Worm (Caenorhabditis elegans) whole organism, L4 larva: ENCODE data around the gene Y41C4A.7.

Source experiments
- D1046.2 ChIP-seq: fragments of 200-800 bp; sonication (Bioruptor generic); IDR thresholded peaks from 2 replicates; pipeline ENCODE4 v1.3.6; 2022; ENCODE audit warnings: missing genetic modification characterization, missing compliant biosample characterization
- T26A8.4 ChIP-seq: fragments of 200-800 bp; sonication (Bioruptor generic); IDR thresholded peaks from 2 replicates; pipeline ENCODE4 v1.3.6; 2022; ENCODE audit warnings: missing genetic modification characterization, missing compliant biosample characterization
- Y105C5A.15 ChIP-seq: fragments of 200-800 bp; sonication (Bioruptor generic); IDR thresholded peaks from 2 replicates; pipeline ENCODE4 v1.3.6; 2022; ENCODE audit warnings: missing genetic modification characterization, missing compliant biosample characterization
- Y48G9A.11 ChIP-seq: fragments of 200-800 bp; sonication (Bioruptor generic); IDR thresholded peaks from 2 replicates; pipeline ENCODE4 v1.3.6; 2022; ENCODE audit warnings: missing genetic modification reagents, missing genetic modification characterization, missing compliant biosample characterization
- ZK337.2 ChIP-seq: fragments of 200-800 bp; sonication (Bioruptor generic); IDR thresholded peaks from 2 replicates; pipeline ENCODE4 v1.3.6; 2022; ENCODE audit warnings: missing genetic modification reagents, missing genetic modification characterization, missing compliant biosample characterization
- aly-2 ChIP-seq: sonication (generic microtip); optimal IDR thresholded peaks from 2 replicates; lab custom pipeline; 2018; ENCODE audit warnings: missing biosample characterization, missing genetic modification characterization
- ama-1 ChIP-seq: fragments of 150-350 bp; optimal IDR thresholded peaks from 2 replicates; lab custom pipeline; 2014; ENCODE audit warnings: inconsistent platforms, mixed read lengths
- ceh-20 ChIP-seq: fragments of 200-800 bp; sonication (Bioruptor generic); IDR thresholded peaks from 2 replicates; pipeline ENCODE4 v1.3.6; 2022; ENCODE audit warnings: missing genetic modification reagents, missing genetic modification characterization, missing compliant biosample characterization
- ceh-44 ChIP-seq: fragments of 200-800 bp; sonication (Bioruptor generic); IDR thresholded peaks from 2 replicates; pipeline ENCODE4 v1.3.6; 2022; ENCODE audit warnings: missing genetic modification reagents, missing genetic modification characterization, missing compliant biosample characterization
- ceh-62 ChIP-seq: sonication (generic microtip); optimal IDR thresholded peaks from 2 replicates; lab custom pipeline; 2017; ENCODE audit warnings: missing biosample characterization, missing genetic modification characterization
- ceh-82 ChIP-seq: sonication (generic microtip); optimal IDR thresholded peaks from 2 replicates; lab custom pipeline; 2017; ENCODE audit warnings: missing biosample characterization, missing genetic modification characterization
- cey-2 ChIP-seq: sonication (generic microtip); optimal IDR thresholded peaks from 3 replicates; lab custom pipeline; 2017; ENCODE audit warnings: missing genetic modification characterization, mild to moderate bottlenecking, missing compliant biosample characterization, antibody characterized with exemption, borderline replicate concordance; ENCODE audit not compliant: insufficient read depth
- ctbp-1 ChIP-seq: fragments of 200-800 bp; sonication (Bioruptor generic); IDR thresholded peaks from 2 replicates; pipeline ENCODE4 v1.3.6; 2022; ENCODE audit warnings: missing genetic modification reagents, missing genetic modification characterization, missing compliant biosample characterization
- daf-16 ChIP-seq, 3 experiments: sonication (generic microtip); optimal IDR thresholded peaks; 2 replicates each; lab custom pipeline; 2016 to 2017; ENCODE audit warnings: missing genetic modification characterization in 3 of 3, missing genetic modification reagents in 3 of 3, mild to moderate bottlenecking in 2 of 3, missing compliant biosample characterization in 2 of 3, missing biosample characterization in 1 of 3, moderate library complexity in 1 of 3
- daf-8 ChIP-seq: fragments of 200-800 bp; sonication (Bioruptor generic); IDR thresholded peaks from 2 replicates; pipeline ENCODE4 v1.3.6; 2022; ENCODE audit warnings: missing genetic modification characterization, missing compliant biosample characterization
- dmd-6 ChIP-seq: fragments of 200-800 bp; sonication (Bioruptor generic); IDR thresholded peaks from 2 replicates; pipeline ENCODE4 v1.3.6; 2022; ENCODE audit warnings: missing genetic modification reagents, missing genetic modification characterization, missing compliant biosample characterization
- dpl-1 ChIP-seq: fragments of 150-350 bp; optimal IDR thresholded peaks from 2 replicates; lab custom pipeline; 2014; ENCODE audit warnings: missing biosample characterization, missing genetic modification reagents, missing genetic modification characterization
- duxl-1 ChIP-seq: sonication (generic microtip); optimal IDR thresholded peaks from 2 replicates; lab custom pipeline; 2016; ENCODE audit warnings: mild to moderate bottlenecking, missing genetic modification characterization, moderate library complexity, missing compliant biosample characterization; ENCODE audit not compliant: poor library complexity
- egl-43 ChIP-seq: fragments of 200-800 bp; sonication (Bioruptor generic); IDR thresholded peaks from 2 replicates; pipeline ENCODE4 v1.3.6; 2022; ENCODE audit warnings: missing genetic modification reagents, missing genetic modification characterization, missing compliant biosample characterization
- gei-8 ChIP-seq: fragments of 200-800 bp; sonication (Bioruptor generic); optimal IDR thresholded peaks from 2 replicates; lab custom pipeline; 2018; ENCODE audit warnings: mild to moderate bottlenecking, missing genetic modification characterization, missing compliant biosample characterization
- hmg-1.1 ChIP-seq: fragments of 200-800 bp; sonication (Bioruptor generic); IDR thresholded peaks from 2 replicates; pipeline ENCODE4 v1.3.6; 2022; ENCODE audit warnings: missing genetic modification reagents, missing genetic modification characterization, missing compliant biosample characterization
- jun-1 ChIP-seq: fragments of 150-350 bp; optimal IDR thresholded peaks from 2 replicates; lab custom pipeline; 2014; ENCODE audit warnings: missing biosample characterization, missing genetic modification reagents, missing genetic modification characterization
- lin-1 ChIP-seq: fragments of 200-800 bp; sonication (Bioruptor generic); IDR thresholded peaks from 2 replicates; pipeline ENCODE4 v1.3.6; 2022; ENCODE audit warnings: missing genetic modification reagents, missing genetic modification characterization, missing compliant biosample characterization
- lin-13 ChIP-seq: fragments of 150-350 bp; optimal IDR thresholded peaks from 2 replicates; lab custom pipeline; 2014; ENCODE audit warnings: missing biosample characterization, missing genetic modification reagents, missing genetic modification characterization
- lin-29 ChIP-seq: fragments of 200-800 bp; sonication (Bioruptor generic); IDR thresholded peaks from 2 replicates; pipeline ENCODE4 v1.3.6; 2022; ENCODE audit warnings: missing genetic modification reagents, missing genetic modification characterization, missing compliant biosample characterization
- lin-39 ChIP-seq: fragments of 150-350 bp; optimal IDR thresholded peaks from 2 replicates; lab custom pipeline; 2014; ENCODE audit warnings: missing biosample characterization, missing genetic modification reagents, missing genetic modification characterization
- lir-3 ChIP-seq: sonication (generic microtip); optimal IDR thresholded peaks from 2 replicates; lab custom pipeline; 2016; ENCODE audit warnings: mild to moderate bottlenecking, missing genetic modification characterization, missing compliant biosample characterization
- lsy-2 ChIP-seq, 2 experiments: fragments of 150-350 bp in 1 of 2; sonication (generic microtip) in 1 of 2; optimal IDR thresholded peaks; 2 replicates each; lab custom pipeline; 2014 to 2017; ENCODE audit warnings: missing biosample characterization in 2 of 2, missing genetic modification characterization in 2 of 2
- madf-5 ChIP-seq, 2 experiments: fragments of 200-800 bp; sonication (Bioruptor generic); IDR thresholded peaks; 2 replicates each; pipeline ENCODE4 v1.3.6; 2022; ENCODE audit warnings: missing compliant biosample characterization in 2 of 2, missing genetic modification characterization in 2 of 2
- madf-9 ChIP-seq: fragments of 200-800 bp; sonication (Bioruptor generic); conservative IDR thresholded peaks from 2 replicates; pipeline ENCODE4 v1.3.6; 2022; ENCODE audit warnings: missing genetic modification reagents, missing genetic modification characterization, missing compliant biosample characterization
- mdl-1 ChIP-seq, 2 experiments: fragments of 150-350 bp in 1 of 2; sonication (generic microtip) in 1 of 2; optimal IDR thresholded peaks; 2 replicates each; lab custom pipeline; 2014 to 2017; ENCODE audit warnings: missing biosample characterization in 2 of 2, missing genetic modification characterization in 2 of 2
- mes-2 ChIP-seq: sonication (generic microtip); optimal IDR thresholded peaks from 2 replicates; lab custom pipeline; 2016; ENCODE audit warnings: missing genotype, mild to moderate bottlenecking, missing genetic modification characterization, missing compliant biosample characterization; ENCODE audit not compliant: poor library complexity, severe bottlenecking
- mxl-2 ChIP-seq: fragments of 200-800 bp; sonication (Bioruptor generic); conservative IDR thresholded peaks from 2 replicates; pipeline ENCODE4 v1.3.6; 2022; ENCODE audit warnings: missing genetic modification reagents, missing genetic modification characterization, missing compliant biosample characterization
- nhr-10 ChIP-seq: fragments of 150-350 bp; optimal IDR thresholded peaks from 2 replicates; lab custom pipeline; 2014; ENCODE audit warnings: missing biosample characterization, missing genetic modification characterization
- nhr-111 ChIP-seq: fragments of 200-800 bp; sonication (Bioruptor generic); optimal IDR thresholded peaks from 2 replicates; lab custom pipeline; 2018; ENCODE audit warnings: mild to moderate bottlenecking, missing genetic modification characterization, missing compliant biosample characterization
- nhr-237 ChIP-seq: sonication (generic microtip); optimal IDR thresholded peaks from 2 replicates; lab custom pipeline; 2017; ENCODE audit warnings: missing biosample characterization, missing genetic modification characterization
- nhr-25 ChIP-seq: sonication (generic microtip); optimal IDR thresholded peaks from 2 replicates; lab custom pipeline; 2017; ENCODE audit warnings: missing genetic modification characterization, mild to moderate bottlenecking, missing compliant biosample characterization, antibody characterized with exemption, moderate library complexity, borderline replicate concordance; ENCODE audit not compliant: insufficient read depth
- nhr-28 ChIP-seq: fragments of 150-350 bp; optimal IDR thresholded peaks from 2 replicates; lab custom pipeline; 2014; ENCODE audit warnings: missing biosample characterization, missing genetic modification characterization
- nhr-48 ChIP-seq: sonication (generic microtip); optimal IDR thresholded peaks from 2 replicates; lab custom pipeline; 2016; ENCODE audit warnings: mild to moderate bottlenecking, missing genetic modification characterization, missing compliant biosample characterization
- nhr-6 ChIP-seq: fragments of 150-350 bp; optimal IDR thresholded peaks from 2 replicates; lab custom pipeline; 2014; ENCODE audit warnings: missing biosample characterization, missing genetic modification characterization
- nhr-77 ChIP-seq: fragments of 150-350 bp; optimal IDR thresholded peaks from 2 replicates; lab custom pipeline; 2014; ENCODE audit warnings: missing biosample characterization, missing genetic modification characterization
- php-3 ChIP-seq: fragments of 200-800 bp; sonication (Bioruptor generic); IDR thresholded peaks from 2 replicates; pipeline ENCODE4 v1.3.6; 2022; ENCODE audit warnings: missing genetic modification reagents, missing genetic modification characterization, missing compliant biosample characterization
- pqm-1 ChIP-seq: sonication (generic microtip); optimal IDR thresholded peaks from 2 replicates; lab custom pipeline; 2017; ENCODE audit warnings: missing biosample characterization, missing genetic modification characterization
- rbr-2 ChIP-seq: sonication (generic microtip); optimal IDR thresholded peaks from 2 replicates; lab custom pipeline; 2016; ENCODE audit warnings: missing genotype, missing genetic modification characterization, missing compliant biosample characterization
- saeg-2 ChIP-seq: fragments of 200-800 bp; sonication (Bioruptor generic); IDR thresholded peaks from 2 replicates; pipeline ENCODE4 v1.3.6; 2022; ENCODE audit warnings: missing genetic modification reagents, missing genetic modification characterization, missing compliant biosample characterization
- sdz-12 ChIP-seq: fragments of 200-800 bp; sonication (Bioruptor generic); optimal IDR thresholded peaks from 2 replicates; lab custom pipeline; 2018; ENCODE audit warnings: mild to moderate bottlenecking, missing genetic modification characterization, missing compliant biosample characterization
- skn-1 ChIP-seq: fragments of 150-350 bp; optimal IDR thresholded peaks from 2 replicates; lab custom pipeline; 2014; ENCODE audit warnings: missing biosample characterization, missing genetic modification characterization
- unc-39 ChIP-seq: sonication (generic microtip); optimal IDR thresholded peaks from 2 replicates; lab custom pipeline; 2017; ENCODE audit warnings: missing biosample characterization, missing genetic modification characterization
- vab-7 ChIP-seq: fragments of 200-800 bp; sonication (Bioruptor generic); IDR thresholded peaks from 2 replicates; pipeline ENCODE4 v1.3.6; 2022; ENCODE audit warnings: missing genetic modification reagents, missing genetic modification characterization, missing compliant biosample characterization
- zip-11 ChIP-seq: fragments of 200-800 bp; sonication (Bioruptor generic); IDR thresholded peaks from 2 replicates; pipeline ENCODE4 v1.3.6; 2022; ENCODE audit warnings: missing genetic modification characterization, missing compliant biosample characterization
- zip-2 ChIP-seq: fragments of 150-350 bp; optimal IDR thresholded peaks from 2 replicates; lab custom pipeline; 2014; ENCODE audit warnings: missing biosample characterization, missing genetic modification characterization
- ztf-11 ChIP-seq: fragments of 150-350 bp; optimal IDR thresholded peaks from 2 replicates; lab custom pipeline; 2014; ENCODE audit warnings: missing biosample characterization, missing genetic modification characterization

Y41C4A.7 gene

DNA sequence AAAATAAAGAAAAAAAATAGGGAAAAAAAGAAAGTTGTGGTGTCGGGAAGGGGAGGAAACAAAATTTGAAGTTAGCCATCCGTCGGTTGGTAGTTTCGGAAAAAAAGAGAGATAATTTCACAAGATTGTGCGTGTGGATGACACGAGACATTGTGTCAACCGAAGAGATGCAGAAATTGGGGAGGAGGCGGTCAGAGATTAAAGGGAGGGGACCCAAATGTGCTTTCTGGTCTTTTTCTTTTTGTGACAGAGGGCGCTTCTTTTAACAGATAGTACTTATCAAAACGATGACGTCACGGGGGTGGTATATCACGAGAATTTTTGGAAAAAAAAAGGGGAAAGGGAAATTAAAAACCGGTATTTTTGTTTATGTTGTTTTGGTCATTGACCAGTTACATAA lies 39.8 kb downstream of the Y41C4A.7 start (continued):
- TF ChIP-seq sdz-12 (GFP tag; lab: Kevin White, UChicago) (no peak), pqm-1 (no peak), mes-2 (tag; lab: Kevin White, UChicago) (no peak), vab-7 (GFP tag; lab: Robert Waterston, UW) (no peak), jun-1 (tag; lab: Kevin White, UChicago) (no peak), nhr-25 (tag; lab: Kevin White, UChicago) (no peak), lir-3 (tag; lab: Kevin White, UChicago) (no peak), php-3 (no peak), skn-1 (tag; lab: Kevin White, UChicago) (no peak), T26A8.4 (GFP tag; lab: Robert Waterston, UW) (no peak), daf-16 (GFP tag; optimal IDR thresholded peaks at IDR 0.05; lab: Kevin White, UChicago) (no peak), daf-16 (tag; optimal IDR thresholded peaks at IDR 0.05; lab: Kevin White, UChicago) (no peak), nhr-111 (GFP tag; lab: Kevin White, UChicago) (no peak), egl-43 (GFP tag; lab: Robert Waterston, UW) (no peak), ztf-11 (tag; lab: Kevin White, UChicago) (no peak), nhr-77 (tag; lab: Kevin White, UChicago) (no peak), ceh-82 (no peak), cey-2 (no peak), daf-8 (GFP tag; lab: Robert Waterston, UW) (no peak), lin-13 (no peak), ZK337.2 (GFP tag; lab: Robert Waterston, UW) (no peak), madf-5 (GFP tag; IDR thresholded peaks at IDR 0.05; lab: Robert Waterston, UW) (no peak), nhr-28 (tag; lab: Kevin White, UChicago) (peak; percentile 25), hmg-1.1 (no peak), dpl-1 (GFP tag; lab: Kevin White, UChicago) (no peak), nhr-48 (tag; lab: Kevin White, UChicago) (no peak), ceh-20 (peak; percentile 62; the same call in 1 of the 2 replicates), Y48G9A.11 (no peak), gei-8 (GFP tag; lab: Kevin White, UChicago) (no peak), lin-1 (GFP tag; lab: Robert Waterston, UW) (no peak), nhr-6 (no peak), duxl-1 (tag; lab: Kevin White, UChicago) (no peak), mdl-1 (tag; optimal IDR thresholded peaks at IDR 0.05; lab: Kevin White, UChicago) (peak in 1 of 2 experiments; percentile 25), madf-9 (GFP tag; lab: Robert Waterston, UW) (no peak), ctbp-1 (GFP tag; lab: Robert Waterston, UW) (0 out of 2 replicates have a peak, but pooled peaks have one; percentile 36), nhr-237 (no peak), lin-29 (GFP tag; lab: Robert Waterston, UW) (no peak), ceh-62 (tag; lab: Kevin White, UChicago) (no peak), Y105C5A.15 (GFP tag; lab: Robert Waterston, UW) (no peak), dmd-6 (GFP tag; lab: Robert Waterston, UW) (peak; percentile 36), ama-1 (no peak), mxl-2 (GFP tag; lab: Robert Waterston, UW) (no peak), ceh-44 (GFP tag; lab: Robert Waterston, UW) (no peak), aly-2 (no peak), zip-2 (tag; lab: Kevin White, UChicago) (no peak), saeg-2 (GFP tag; lab: Robert Waterston, UW) (no peak), lsy-2 (tag; optimal IDR thresholded peaks at IDR 0.05; lab: Kevin White, UChicago) (peak in 1 of 2 experiments; percentile 52), D1046.2 (GFP tag; lab: Robert Waterston, UW) (no peak), zip-11 (GFP tag; lab: Robert Waterston, UW) (no peak), lin-39 (tag; lab: Kevin White, UChicago) (peak; percentile 42), nhr-10 (no peak), rbr-2 (tag; lab: Kevin White, UChicago) (peak; percentile 1), unc-39 (no peak)
